Fruit fly (Drosophila melanogaster) whole organism, pupa: ENCODE data around the gene CG7953.

ENCODE experiments used
- CG10348 ChIP-seq: fragments of 200-800 bp; sonication (Bioruptor generic); IDR thresholded peaks from 2 replicates; pipeline ENCODE4 v1.3.6; 2022; ENCODE audit warnings: missing biosample characterization, missing genetic modification characterization
- CG12605 ChIP-seq: fragments of 200-800 bp; sonication (Bioruptor generic); IDR thresholded peaks from 2 replicates; pipeline ENCODE4 v1.3.6; 2022; ENCODE audit warnings: missing biosample characterization, missing genetic modification characterization
- CG13204 ChIP-seq: fragments of 200-800 bp; sonication (Bioruptor generic); optimal IDR thresholded peaks from 2 replicates; lab custom pipeline; 2018; ENCODE audit warnings: missing biosample characterization, mild to moderate bottlenecking, missing genetic modification characterization, moderate library complexity
- CG14655 ChIP-seq: fragments of 200-800 bp; sonication (Bioruptor generic); optimal IDR thresholded peaks from 3 replicates; lab custom pipeline; 2017; ENCODE audit warnings: mild to moderate bottlenecking, missing biosample characterization, missing genetic modification reagents, missing genetic modification characterization
- CG15710 ChIP-seq: fragments of 200-800 bp; sonication (Bioruptor generic); optimal IDR thresholded peaks from 2 replicates; lab custom pipeline; 2018; ENCODE audit warnings: missing biosample characterization, mild to moderate bottlenecking, missing genetic modification characterization, moderate library complexity
- CG17806 ChIP-seq: fragments of 200-800 bp; sonication (Bioruptor generic); optimal IDR thresholded peaks from 2 replicates; lab custom pipeline; 2018; ENCODE audit warnings: missing biosample characterization, mild to moderate bottlenecking, missing genetic modification characterization, moderate library complexity
- CG32121 ChIP-seq: fragments of 200-800 bp; sonication (Bioruptor generic); IDR thresholded peaks from 2 replicates; pipeline ENCODE4 v1.3.6; 2022; ENCODE audit warnings: missing biosample characterization, missing genetic modification characterization
- CG34367 ChIP-seq: fragments of 200-800 bp; sonication (Bioruptor generic); optimal IDR thresholded peaks from 2 replicates; lab custom pipeline; 2018; ENCODE audit warnings: missing biosample characterization, mild to moderate bottlenecking, missing genetic modification characterization
- CG4496 ChIP-seq: fragments of 200-800 bp; sonication (Bioruptor generic); IDR thresholded peaks from 3 replicates; pipeline ENCODE4 v1.3.6; 2022; ENCODE audit warnings: missing biosample characterization, missing genetic modification characterization
- CG8159 ChIP-seq: fragments of 200-800 bp; sonication (Bioruptor generic); optimal IDR thresholded peaks from 3 replicates; lab custom pipeline; 2018; ENCODE audit warnings: missing biosample characterization, mild to moderate bottlenecking, missing genetic modification characterization, moderate library complexity
- CG8301 ChIP-seq: fragments of 200-800 bp; sonication (Bioruptor generic); optimal IDR thresholded peaks from 2 replicates; lab custom pipeline; 2018; ENCODE audit warnings: missing biosample characterization, mild to moderate bottlenecking, missing genetic modification characterization
- CG9948 ChIP-seq: fragments of 200-800 bp; sonication (Bioruptor generic); optimal IDR thresholded peaks from 2 replicates; lab custom pipeline; 2018; ENCODE audit warnings: missing biosample characterization, mild to moderate bottlenecking, missing genetic modification characterization, moderate library complexity
- D1 ChIP-seq: fragments of 200-800 bp; sonication (Bioruptor generic); optimal IDR thresholded peaks from 2 replicates; lab custom pipeline; 2018; ENCODE audit warnings: missing biosample characterization, mild to moderate bottlenecking, missing genetic modification characterization, moderate library complexity
- EcR ChIP-seq: fragments of 200-800 bp; sonication (Bioruptor generic); optimal IDR thresholded peaks from 3 replicates; lab custom pipeline; 2019; ENCODE audit warnings: missing biosample characterization, missing genetic modification characterization, mild to moderate bottlenecking, moderate library complexity, missing genetic modification reagents
- Pif1A ChIP-seq: fragments of 200-800 bp; sonication (Bioruptor generic); optimal IDR thresholded peaks from 3 replicates; lab custom pipeline; 2016; ENCODE audit warnings: missing biosample characterization, missing genetic modification characterization
- Pif1B ChIP-seq: fragments of 200-800 bp; sonication (Bioruptor generic); optimal IDR thresholded peaks from 3 replicates; lab custom pipeline; 2016; ENCODE audit warnings: missing biosample characterization, missing genetic modification characterization
- Snoo ChIP-seq: fragments of 200-800 bp; sonication (Bioruptor generic); optimal IDR thresholded peaks from 3 replicates; lab custom pipeline; 2017; ENCODE audit warnings: missing biosample characterization, mild to moderate bottlenecking, missing genetic modification characterization, inconsistent platforms
- fd96Ca ChIP-seq: fragments of 200-800 bp; sonication (Bioruptor generic); IDR thresholded peaks from 3 replicates; pipeline ENCODE4 v1.3.6; 2022; ENCODE audit warnings: missing biosample characterization, missing genetic modification characterization
- gl ChIP-seq: fragments of 200-800 bp; sonication (Bioruptor generic); optimal IDR thresholded peaks from 2 replicates; lab custom pipeline; 2018; ENCODE audit warnings: missing biosample characterization, mild to moderate bottlenecking, missing genetic modification characterization

Gene CG7953

DNA sequence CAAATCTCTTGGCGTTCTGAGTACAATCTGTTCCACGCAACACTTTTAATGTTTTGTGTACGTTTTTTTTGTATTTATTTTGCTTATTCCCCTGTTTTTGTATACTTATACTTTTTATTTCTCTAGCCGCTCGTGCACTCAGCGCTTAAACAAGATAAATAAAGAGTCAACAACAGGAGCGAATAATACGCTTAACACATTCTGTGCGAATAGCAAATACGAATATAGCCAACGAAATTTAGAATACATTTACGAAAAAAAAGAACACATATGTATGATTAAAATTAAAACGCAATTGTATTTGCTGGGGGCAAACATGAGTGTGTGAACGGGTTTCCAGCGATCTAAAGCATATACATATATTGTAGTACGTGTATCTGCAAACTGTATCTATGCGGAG, 34.2 kb downstream of the CG7953 start:
- TF ChIP-seq D1 (no peak), Pif1A (GFP tag; lab: Kevin White, UChicago) (peak; percentile 0)

DNA sequence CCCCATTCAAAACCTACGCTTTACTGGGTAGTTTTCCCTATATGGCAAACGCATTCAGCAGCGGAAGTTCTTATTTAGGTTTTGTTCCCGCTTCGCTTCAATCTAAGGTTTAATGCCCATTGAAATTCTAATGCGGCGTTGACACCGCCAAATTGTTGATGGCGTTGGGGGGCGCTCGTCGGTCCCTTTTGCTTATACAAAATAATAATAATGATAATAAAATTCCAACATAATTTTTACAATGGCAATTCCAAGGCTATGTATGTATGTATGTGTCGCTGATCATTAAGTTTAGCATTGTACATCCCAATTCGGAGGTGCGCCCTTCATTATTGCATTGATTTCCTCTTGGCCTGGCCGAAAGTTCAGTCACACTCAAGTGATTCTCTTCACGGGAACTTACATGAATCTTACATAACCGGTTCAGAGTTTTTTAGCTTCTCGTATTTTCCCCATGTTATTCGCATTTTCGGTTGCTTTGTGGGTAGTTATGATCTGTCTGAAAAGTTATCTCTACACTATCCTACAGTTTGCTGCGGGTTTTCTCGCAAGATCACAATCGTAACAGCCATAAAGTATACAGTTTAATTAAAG, 36.4 kb downstream of the CG7953 start:
- TF ChIP-seq EcR (GFP tag; lab: Kevin White, UChicago): peak; percentile 55
- TF ChIP-seq Pif1A (GFP tag; lab: Kevin White, UChicago): no peak
- no peak for TF ChIP-seq CG34367 (tag; lab: Kevin White, UChicago)
- TF ChIP-seq fd96Ca: no peak

DNA sequence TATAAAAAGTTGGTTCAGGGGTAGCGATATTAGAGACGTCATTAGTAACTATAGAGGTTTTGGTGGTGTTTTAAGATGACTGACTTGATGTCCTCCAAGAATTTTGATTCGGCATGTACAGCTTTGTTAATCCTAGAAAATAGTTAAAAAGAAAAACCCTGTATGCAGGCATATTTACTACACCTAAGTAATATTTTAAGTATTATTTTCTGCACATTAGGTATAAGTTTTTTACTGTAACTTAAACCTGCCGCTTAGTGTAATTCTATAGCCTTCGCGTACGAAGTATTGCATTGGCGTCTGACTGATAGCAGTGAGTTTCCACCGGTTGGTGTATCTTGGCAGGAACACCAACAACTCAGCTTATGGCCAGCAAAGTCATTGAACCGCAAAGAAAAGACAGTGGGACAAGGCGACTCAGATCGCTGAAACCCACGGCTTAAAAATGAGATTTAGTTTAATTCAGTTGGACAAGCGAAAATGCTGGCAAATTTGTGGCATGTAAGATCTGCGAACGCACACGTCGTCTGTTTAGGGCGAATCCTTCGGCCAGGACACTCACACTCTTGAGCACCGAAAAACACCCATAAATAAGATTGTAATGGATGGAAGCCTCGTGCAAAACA, 37.1 kb downstream of the CG7953 start:
- TF ChIP-seq Pif1A (GFP tag; lab: Kevin White, UChicago): no peak
- peak; percentile 49 for TF ChIP-seq Snoo
- TF ChIP-seq CG15710: peak; percentile 20
- TF ChIP-seq CG32121 (GFP tag; lab: Robert Waterston, UW): no peak
- peak; percentile 24 for TF ChIP-seq CG17806
- peak; percentile 18 for TF ChIP-seq Pif1B (GFP tag; lab: Kevin White, UChicago)
- TF ChIP-seq CG13204 (GFP tag; lab: Kevin White, UChicago): no peak
- peak; percentile 63 for TF ChIP-seq CG8159 (tag; lab: Kevin White, UChicago)
- TF ChIP-seq EcR (GFP tag; lab: Kevin White, UChicago): peak; percentile 83
- TF ChIP-seq CG4496 (GFP tag; lab: Robert Waterston, UW): 0 out of 3 replicates have a peak, but pooled peaks have one; percentile 51
- peak; percentile 34 for TF ChIP-seq CG8301 (tag; lab: Kevin White, UChicago)
- TF ChIP-seq CG14655 (GFP tag; lab: Kevin White, UChicago): peak; percentile 51

DNA sequence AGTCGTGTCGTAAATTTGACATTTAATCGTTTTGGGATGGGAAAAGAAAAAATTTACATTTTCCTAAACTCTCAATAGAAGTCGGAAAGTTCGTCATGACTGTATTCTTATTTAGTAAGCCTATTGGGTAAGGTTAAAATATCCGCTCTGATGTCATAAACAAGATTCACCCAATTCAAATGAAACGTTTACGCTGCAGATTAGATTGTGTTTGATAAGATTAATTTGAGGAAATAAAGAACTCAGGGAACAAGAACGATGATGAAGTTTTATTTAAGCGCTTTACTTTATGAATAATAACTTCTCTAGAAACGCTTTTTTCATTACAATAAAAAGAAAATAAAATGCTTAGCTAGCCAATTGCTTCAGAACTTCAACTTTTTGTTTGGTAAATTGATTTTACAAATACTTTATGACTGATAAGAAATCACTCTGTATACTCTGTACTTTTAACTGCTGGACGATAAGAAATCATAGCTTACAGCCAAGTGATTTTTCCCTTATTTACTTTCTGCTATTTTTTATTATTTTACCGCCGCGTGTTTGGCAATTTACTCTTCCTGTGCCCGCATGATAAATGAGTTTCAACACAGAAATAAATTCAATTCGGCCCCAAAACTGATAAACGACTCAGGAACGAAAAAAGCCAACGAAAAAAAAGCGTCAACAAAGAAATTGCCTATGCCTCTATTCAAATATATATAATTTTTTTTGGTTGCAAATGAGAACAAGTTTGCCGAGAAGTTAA, 38.8 kb downstream of the CG7953 start:
- TF ChIP-seq CG14655 (GFP tag; lab: Kevin White, UChicago) (peak; percentile 20), fd96Ca (no peak)

DNA sequence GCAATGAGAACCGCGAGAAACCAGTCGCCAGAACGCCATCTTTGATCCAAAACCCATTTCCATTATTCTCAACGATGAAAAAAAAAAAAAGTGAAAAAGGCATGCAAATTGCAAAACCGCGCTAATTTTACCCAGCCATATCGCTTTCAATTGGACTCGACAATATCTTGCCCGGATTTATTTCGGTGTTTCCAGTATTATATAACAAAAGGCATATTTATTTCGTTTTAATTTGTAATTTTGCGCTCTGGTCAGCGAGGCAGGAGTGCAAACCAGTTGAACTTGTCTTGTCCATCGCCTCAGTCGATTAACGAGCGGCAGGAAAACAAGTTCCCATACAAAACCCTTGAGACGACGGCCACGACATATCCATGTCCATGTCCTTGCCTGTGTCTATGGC, 42.2 kb downstream of the CG7953 start:
- peak; percentile 57 for TF ChIP-seq EcR (GFP tag; lab: Kevin White, UChicago)
- no peak for TF ChIP-seq fd96Ca

DNA sequence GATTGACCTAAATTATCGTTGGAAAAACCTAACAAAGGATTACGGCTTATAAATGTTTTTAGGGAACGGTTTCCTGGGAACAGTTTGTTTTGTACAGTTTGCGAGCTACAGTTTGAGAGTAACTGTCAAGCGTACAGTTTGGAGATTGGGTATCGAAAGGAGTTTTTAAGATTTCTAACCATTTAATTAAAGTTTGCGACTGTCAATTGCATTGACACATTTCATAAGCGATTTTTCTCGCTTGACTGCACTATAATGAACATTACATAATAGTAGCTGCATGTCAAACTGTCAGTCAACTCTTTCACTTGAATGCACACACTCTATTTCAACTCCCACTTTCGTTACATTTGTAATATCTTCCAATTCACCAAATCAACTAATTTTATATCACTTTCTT, 45.1 kb downstream of the CG7953 start:
- no peak for TF ChIP-seq fd96Ca
- no peak for TF ChIP-seq gl (tag; lab: Kevin White, UChicago)
- no peak for TF ChIP-seq CG34367 (tag; lab: Kevin White, UChicago)
- no peak for TF ChIP-seq CG15710
- no peak for TF ChIP-seq Pif1B (GFP tag; lab: Kevin White, UChicago)
- no peak for TF ChIP-seq CG17806
- no peak for TF ChIP-seq CG14655 (GFP tag; lab: Kevin White, UChicago)

DNA sequence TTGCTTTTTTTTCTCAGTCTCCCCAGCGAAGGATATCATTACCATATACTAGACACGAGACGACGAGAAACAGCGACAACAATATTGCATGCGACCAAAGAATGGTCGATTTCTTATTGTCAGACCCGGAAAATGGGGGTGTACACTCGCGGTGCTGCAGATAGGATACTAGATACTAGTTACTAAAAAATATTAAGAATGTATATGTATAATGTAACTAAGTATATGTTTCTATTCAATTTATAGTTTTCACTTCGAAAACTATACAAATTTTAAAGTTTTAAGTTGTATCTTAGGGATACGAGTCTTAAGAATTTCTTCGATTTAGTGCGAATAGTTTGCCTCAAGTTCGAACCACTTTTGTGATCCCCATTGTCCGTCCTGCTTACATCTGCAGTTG, 45.7 kb downstream of the CG7953 start:
- TF ChIP-seq Pif1B (GFP tag; lab: Kevin White, UChicago) (no peak), CG34367 (tag; lab: Kevin White, UChicago) (peak; percentile 29), CG4496 (GFP tag; lab: Robert Waterston, UW) (peak; percentile 29; the same call in 1 of the 3 replicates), CG14655 (GFP tag; lab: Kevin White, UChicago) (no peak), CG8301 (tag; lab: Kevin White, UChicago) (no peak), CG9948 (tag; lab: Kevin White, UChicago) (peak; percentile 60), Pif1A (GFP tag; lab: Kevin White, UChicago) (no peak), fd96Ca (no peak), CG12605 (GFP tag; lab: Robert Waterston, UW) (peak; percentile 33; the same call in 1 of the 2 replicates), CG17806 (peak; percentile 68), CG15710 (peak; percentile 48), CG10348 (GFP tag; lab: Robert Waterston, UW) (no peak), CG13204 (GFP tag; lab: Kevin White, UChicago) (peak; percentile 21)
